Fruit fly (Drosophila melanogaster): Measurements from ENCODE around the gene ca.
A peak's percentile ranks its signal among the peaks of the same experiment; 100 is the strongest.

ca gene

DNA sequence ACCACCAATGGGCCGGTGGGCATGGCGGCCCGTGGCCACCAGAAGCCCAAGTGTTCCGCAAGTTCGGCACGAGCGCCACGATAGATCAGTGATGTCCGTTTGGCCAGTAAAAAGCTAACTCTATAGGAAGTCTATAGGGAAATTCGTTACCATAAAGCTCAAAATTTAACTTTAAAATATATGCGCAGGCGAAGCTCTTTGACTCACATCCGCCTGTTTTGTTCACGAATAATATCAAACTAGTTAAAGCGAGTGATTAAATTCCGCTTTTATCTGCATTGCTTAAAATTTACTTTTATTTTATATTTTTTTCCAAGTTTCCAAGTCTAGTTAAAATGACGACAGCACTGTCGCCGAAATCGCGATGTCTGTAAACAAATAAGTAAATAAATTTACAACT lies 48.9 kb upstream of the ca start:
- TF ChIP-seq salr (GFP tag; optimal IDR thresholded peaks at IDR 0.05) (peak in 1 of 2 experiments; percentile 54), OdsH (GFP tag; optimal IDR thresholded peaks at IDR 0.05) (peak; percentile 64), CG9139 (GFP tag; optimal IDR thresholded peaks at IDR 0.05) (no peak), Hr38 (GFP tag; optimal IDR thresholded peaks at IDR 0.05) (no peak), eg (GFP tag; IDR thresholded peaks at IDR 0.05) (peak; percentile 76), Hr39 (GFP tag; optimal IDR thresholded peaks at IDR 0.05) (peak; percentile 42), svp (GFP tag) (peak; percentile 75), fd59A (GFP tag; optimal IDR thresholded peaks at IDR 0.05) (no peak), CG4318 (GFP tag; optimal IDR thresholded peaks at IDR 0.05) (peak; percentile 73), CG10631 (GFP tag; optimal IDR thresholded peaks at IDR 0.05) (peak; percentile 19), Blimp-1 (GFP tag; optimal IDR thresholded peaks at IDR 0.05) (no peak), net (GFP tag; optimal IDR thresholded peaks at IDR 0.05) (no peak), Sox102F (GFP tag; optimal IDR thresholded peaks at IDR 0.05) (peak; percentile 57), CG1621 (tag; optimal IDR thresholded peaks at IDR 0.05) (no peak), CG31627 (GFP tag; optimal IDR thresholded peaks at IDR 0.05) (peak; percentile 38), CG16779 (tag; optimal IDR thresholded peaks at IDR 0.05) (no peak), cyc (GFP tag; optimal IDR thresholded peaks at IDR 0.05) (peak; percentile 56), esn (GFP tag; optimal IDR thresholded peaks at IDR 0.05) (peak; percentile 59), fd85E (GFP tag; optimal IDR thresholded peaks at IDR 0.05) (no peak), CG8319 (GFP tag; optimal IDR thresholded peaks at IDR 0.05) (no peak), Hr4 (GFP tag; optimal IDR thresholded peaks at IDR 0.05) (peak; percentile 85), CG11762 (GFP tag; optimal IDR thresholded peaks at IDR 0.05; ENCODE audit: insufficient read depth) (no peak), lz (GFP tag; optimal IDR thresholded peaks at IDR 0.05) (peak; percentile 47), Smox (GFP tag; optimal IDR thresholded peaks at IDR 0.05) (peak; percentile 42), CG34406 (GFP tag; optimal IDR thresholded peaks at IDR 0.05) (peak; percentile 27), CG6854 (GFP tag; optimal IDR thresholded peaks at IDR 0.05) (no peak), vri (GFP tag; optimal IDR thresholded peaks at IDR 0.05) (no peak), dsx (GFP tag; optimal IDR thresholded peaks at IDR 0.05; ENCODE audit: poor library complexity, severe bottlenecking) (no peak), CG6276 (GFP tag; optimal IDR thresholded peaks at IDR 0.05) (peak; percentile 45), dac (GFP tag; optimal IDR thresholded peaks at IDR 0.05) (peak; percentile 58), CG6163 (GFP tag; IDR thresholded peaks at IDR 0.05) (peak; percentile 33; the same call in 1 of the 3 replicates), Eip75B (GFP tag; optimal IDR thresholded peaks at IDR 0.05) (peak; percentile 48), Met (GFP tag; optimal IDR thresholded peaks at IDR 0.05) (peak; percentile 61), CG11902 (GFP tag; optimal IDR thresholded peaks at IDR 0.05) (peak; percentile 35), topi (GFP tag; optimal IDR thresholded peaks at IDR 0.05) (peak; percentile 65), CG10669 (GFP tag; optimal IDR thresholded peaks at IDR 0.05) (peak; percentile 26), CG15336 (GFP tag; IDR thresholded peaks at IDR 0.05) (peak; percentile 74), acj6 (GFP tag; optimal IDR thresholded peaks at IDR 0.05) (peak; percentile 55), Sox15 (GFP tag; optimal IDR thresholded peaks at IDR 0.05) (peak; percentile 30), Ets96B (tag; optimal IDR thresholded peaks at IDR 0.05) (peak; percentile 40), Sox14 (GFP tag; optimal IDR thresholded peaks at IDR 0.05) (peak; percentile 14), CG3919 (GFP tag; optimal IDR thresholded peaks at IDR 0.05) (peak; percentile 48), CG8119 (GFP tag; IDR thresholded peaks at IDR 0.05) (peak; percentile 74), CG11294 (GFP tag; IDR thresholded peaks at IDR 0.05) (peak; percentile 34; the same call in 1 of the 2 replicates), CG6808 (GFP tag; optimal IDR thresholded peaks at IDR 0.05) (peak; percentile 22), CG32006 (GFP tag; optimal IDR thresholded peaks at IDR 0.05) (peak; percentile 85), CG8632 (GFP tag; optimal IDR thresholded peaks at IDR 0.05) (no peak), Eip78C (GFP tag) (peak; percentile 93), fkh (GFP tag; optimal IDR thresholded peaks at IDR 0.05) (no peak), CG7368 (GFP tag; optimal IDR thresholded peaks at IDR 0.05) (no peak), Gug (GFP tag; IDR thresholded peaks at IDR 0.05) (0 out of 2 replicates have a peak, but pooled peaks have one; percentile 14), pdm3 (GFP tag; optimal IDR thresholded peaks at IDR 0.05) (peak; percentile 59)
